Worm (Caenorhabditis elegans) whole organism, L4/young adult: Measurements from ENCODE around the gene wrt-2.

Source experiments
- W03F9.2 ChIP-seq: fragments of 150-350 bp; optimal IDR thresholded peaks from 2 replicates; lab custom pipeline; 2014; ENCODE audit warnings: missing biosample characterization, missing genetic modification characterization
- him-1 ChIP-seq: sonication (generic microtip); optimal IDR thresholded peaks from 2 replicates; lab custom pipeline; 2016; ENCODE audit warnings: missing genotype, missing genetic modification reagents, missing genetic modification characterization, missing compliant biosample characterization

DNA sequence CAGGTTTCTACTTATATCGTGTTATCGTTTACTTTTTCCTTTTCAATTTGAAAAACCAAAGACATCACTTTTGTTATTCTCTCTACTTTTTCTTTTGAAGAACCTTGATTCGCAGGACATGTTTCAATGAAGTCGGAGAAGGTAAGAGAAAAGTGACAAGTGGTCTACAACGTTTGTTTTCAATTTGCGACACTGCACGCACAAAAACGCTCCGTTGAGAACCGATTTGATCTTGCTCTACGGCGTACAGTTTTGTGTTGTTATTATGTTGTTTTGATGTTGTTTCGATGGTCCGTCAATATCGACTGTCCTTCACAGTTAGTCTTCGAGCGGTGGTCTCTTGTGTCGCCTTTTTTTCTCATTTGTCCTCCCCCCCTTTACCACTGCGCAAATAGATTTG lies 4.7 kb downstream of the wrt-2 start, which contains the start of gene pccb-1:
- TF ChIP-seq W03F9.2 (tag; lab: Kevin White, UChicago) (no peak), him-1 (tag; lab: Kevin White, UChicago) (no peak)
